Fruit fly (Drosophila melanogaster) whole organism, embryonic: ENCODE measurements around the gene Nak.

Source experiments
- Abd-B ChIP-seq: fragments of 200-800 bp; sonication (Bioruptor generic); optimal IDR thresholded peaks from 2 replicates; lab custom pipeline; 2018; ENCODE audit warnings: missing biosample characterization, mild to moderate bottlenecking, missing genetic modification characterization, moderate library complexity
- Atf-2 ChIP-seq: fragments of 200-800 bp; sonication (Bioruptor generic); optimal IDR thresholded peaks from 2 replicates; lab custom pipeline; 2016; ENCODE audit warnings: missing biosample characterization, missing genetic modification characterization
- B-H1 ChIP-seq: fragments of 200-800 bp; sonication (Bioruptor generic); IDR thresholded peaks from 3 replicates; pipeline ENCODE4 v1.3.6; 2022; ENCODE audit warnings: missing biosample characterization, missing genetic modification characterization
- Bdp1 ChIP-seq: fragments of 200-800 bp; sonication (Bioruptor generic); optimal IDR thresholded peaks from 3 replicates; lab custom pipeline; 2016; ENCODE audit warnings: missing biosample characterization, missing genetic modification characterization
- CG11723 ChIP-seq: fragments of 200-800 bp; sonication (Bioruptor generic); optimal IDR thresholded peaks from 2 replicates; lab custom pipeline; 2017; ENCODE audit warnings: missing biosample characterization, mild to moderate bottlenecking, missing genetic modification characterization
- CG15011 ChIP-seq: fragments of 200-800 bp; sonication (Bioruptor generic); optimal IDR thresholded peaks from 3 replicates; lab custom pipeline; 2018; ENCODE audit warnings: missing biosample characterization, mild to moderate bottlenecking, missing genetic modification characterization
- CG15696 ChIP-seq: fragments of 200-800 bp; sonication (Bioruptor generic); optimal IDR thresholded peaks from 2 replicates; lab custom pipeline; 2019; ENCODE audit warnings: missing biosample characterization, mild to moderate bottlenecking, missing genetic modification characterization, moderate library complexity
- CG17186 ChIP-seq: fragments of 200-800 bp; sonication (Bioruptor generic); optimal IDR thresholded peaks from 3 replicates; lab custom pipeline; 2017; ENCODE audit warnings: missing biosample characterization, missing genetic modification reagents, missing genetic modification characterization
- CG17912 ChIP-seq: fragments of 200-800 bp; sonication (Bioruptor generic); optimal IDR thresholded peaks from 2 replicates; lab custom pipeline; 2018; ENCODE audit warnings: missing biosample characterization, mild to moderate bottlenecking, missing genetic modification characterization
- CG1792 ChIP-seq: fragments of 200-800 bp; sonication (Bioruptor generic); optimal IDR thresholded peaks from 2 replicates; lab custom pipeline; 2016; ENCODE audit warnings: missing biosample characterization, missing genetic modification characterization
- CG31365 ChIP-seq: fragments of 200-800 bp; sonication (Bioruptor generic); optimal IDR thresholded peaks from 2 replicates; lab custom pipeline; 2018; ENCODE audit warnings: missing biosample characterization, mild to moderate bottlenecking, missing genetic modification characterization
- CG31441 ChIP-seq: fragments of 200-800 bp; sonication (Bioruptor generic); IDR thresholded peaks from 2 replicates; pipeline ENCODE4 v1.3.6; 2022; ENCODE audit warnings: missing biosample characterization, missing genetic modification characterization
- CG32532 ChIP-seq: fragments of 200-800 bp; sonication (Bioruptor generic); IDR thresholded peaks from 2 replicates; pipeline ENCODE4 v1.3.6; 2022; ENCODE audit warnings: missing biosample characterization, missing genetic modification characterization
- CG3407 ChIP-seq: fragments of 200-800 bp; sonication (Bioruptor generic); optimal IDR thresholded peaks from 2 replicates; lab custom pipeline; 2018; ENCODE audit warnings: missing biosample characterization, mild to moderate bottlenecking, missing genetic modification characterization
- CG4707 ChIP-seq: fragments of 200-800 bp; sonication (Bioruptor generic); optimal IDR thresholded peaks from 2 replicates; lab custom pipeline; 2018; ENCODE audit warnings: missing biosample characterization, mild to moderate bottlenecking, missing genetic modification characterization, moderate library complexity
- CG7786 ChIP-seq: fragments of 200-800 bp; sonication (Bioruptor generic); optimal IDR thresholded peaks from 2 replicates; lab custom pipeline; 2016; ENCODE audit warnings: missing biosample characterization, missing genetic modification characterization
- CG8089 ChIP-seq: fragments of 200-800 bp; sonication (Bioruptor generic); optimal IDR thresholded peaks from 3 replicates; lab custom pipeline; 2016; ENCODE audit warnings: missing biosample characterization, missing genetic modification characterization
- CG9215 ChIP-seq: fragments of 200-800 bp; sonication (Bioruptor generic); IDR thresholded peaks from 2 replicates; pipeline ENCODE4 v1.3.6; 2022; ENCODE audit warnings: missing biosample characterization, missing genetic modification characterization
- Camta ChIP-seq: fragments of 200-800 bp; sonication (Bioruptor generic); optimal IDR thresholded peaks from 2 replicates; lab custom pipeline; 2016; ENCODE audit warnings: missing biosample characterization, missing genetic modification characterization
- CkIIα-i1 ChIP-seq: fragments of 200-800 bp; sonication (Bioruptor generic); IDR thresholded peaks from 2 replicates; pipeline ENCODE4 v1.3.6; 2022; ENCODE audit warnings: missing biosample characterization, missing genetic modification characterization
- Dbx ChIP-seq: fragments of 200-800 bp; sonication (Bioruptor generic); IDR thresholded peaks from 3 replicates; pipeline ENCODE4 v1.3.6; 2022; ENCODE audit warnings: missing biosample characterization, missing genetic modification characterization
- Dref ChIP-seq: fragments of 200-800 bp; sonication (Bioruptor generic); IDR thresholded peaks from 2 replicates; pipeline ENCODE4 v1.3.6; 2022; ENCODE audit warnings: missing biosample characterization, missing genetic modification characterization
- Fer1 ChIP-seq: fragments of 200-800 bp; sonication (Bioruptor generic); optimal IDR thresholded peaks from 2 replicates; lab custom pipeline; 2017; ENCODE audit warnings: missing biosample characterization, mild to moderate bottlenecking, missing genetic modification characterization
- Hr3 ChIP-seq: fragments of 200-800 bp; sonication (Bioruptor generic); optimal IDR thresholded peaks from 3 replicates; lab custom pipeline; 2016; ENCODE audit warnings: missing biosample characterization, missing genetic modification characterization
- Med ChIP-seq: fragments of 200-800 bp; sonication (Bioruptor generic); peaks from one replicate; lab custom pipeline; 2016; ENCODE audit warnings: missing biosample characterization, missing genetic modification characterization, mild to moderate bottlenecking, inconsistent platforms, moderate library complexity
- NC2α ChIP-seq: fragments of 200-800 bp; sonication (Bioruptor generic); optimal IDR thresholded peaks from 2 replicates; lab custom pipeline; 2016; ENCODE audit warnings: missing biosample characterization, missing genetic modification characterization
- NK7.1 ChIP-seq: fragments of 200-800 bp; sonication (Bioruptor generic); optimal IDR thresholded peaks from 3 replicates; lab custom pipeline; 2016; ENCODE audit warnings: missing biosample characterization, missing genetic modification characterization
- Pdp1 ChIP-seq, 2 experiments: fragments of 200-800 bp; sonication (Bioruptor generic); optimal IDR thresholded peaks; 3 replicates each; lab custom pipeline; 2016; ENCODE audit warnings: missing biosample characterization in 2 of 2, missing genetic modification characterization in 2 of 2, mild to moderate bottlenecking in 1 of 2, moderate library complexity in 1 of 2
- az2 ChIP-seq: fragments of 200-800 bp; sonication (Bioruptor generic); optimal IDR thresholded peaks from 3 replicates; lab custom pipeline; 2016; ENCODE audit warnings: missing biosample characterization, missing genetic modification characterization
- cad ChIP-seq: fragments of >200 bp; optimal IDR thresholded peaks from 2 replicates; lab custom pipeline; 2017; ENCODE audit warnings: missing biosample characterization, missing genetic modification characterization
- croc ChIP-seq: fragments of 200-800 bp; sonication (Bioruptor generic); conservative IDR thresholded peaks from 3 replicates; pipeline ENCODE4 v1.3.6; 2022; ENCODE audit warnings: missing biosample characterization, missing genetic modification characterization
- crol ChIP-seq: fragments of 200-800 bp; sonication (Bioruptor generic); IDR thresholded peaks from 2 replicates; pipeline ENCODE4 v1.3.6; 2022; ENCODE audit warnings: missing biosample characterization, missing genetic modification characterization
- crp ChIP-seq, 2 experiments: fragments of 200-800 bp; sonication (Bioruptor generic); optimal IDR thresholded peaks; 2 replicates in 1 of 2; 3 replicates in 1 of 2; lab custom pipeline; 2017; ENCODE audit warnings: missing biosample characterization in 2 of 2, missing genetic modification characterization in 2 of 2, mild to moderate bottlenecking in 1 of 2, moderate library complexity in 1 of 2
- dmrt99B ChIP-seq: fragments of 200-800 bp; sonication (Bioruptor generic); optimal IDR thresholded peaks from 2 replicates; lab custom pipeline; 2018; ENCODE audit warnings: missing biosample characterization, mild to moderate bottlenecking, missing genetic modification characterization, moderate library complexity
- eve ChIP-seq, 2 experiments: fragments of >200 bp; optimal IDR thresholded peaks; 2 replicates each; lab custom pipeline; 2017; ENCODE audit warnings: missing biosample characterization in 2 of 2, missing genetic modification characterization in 2 of 2
- gem ChIP-seq: fragments of 200-800 bp; sonication (Bioruptor generic); optimal IDR thresholded peaks from 2 replicates; lab custom pipeline; 2019; ENCODE audit warnings: missing biosample characterization, mild to moderate bottlenecking, missing genetic modification characterization, moderate library complexity
- hth ChIP-seq: fragments of >200 bp; optimal IDR thresholded peaks from 2 replicates; lab custom pipeline; 2017; ENCODE audit warnings: inconsistent platforms
- jigr1 ChIP-seq: fragments of 200-800 bp; sonication (Bioruptor generic); IDR thresholded peaks from 3 replicates; pipeline ENCODE4 v1.3.6; 2022; ENCODE audit warnings: missing biosample characterization, missing genetic modification characterization
- klu ChIP-seq: fragments of 200-800 bp; sonication (Bioruptor generic); IDR thresholded peaks from 2 replicates; pipeline ENCODE4 v1.3.6; 2022; ENCODE audit warnings: missing biosample characterization, missing genetic modification characterization
- lab ChIP-seq: fragments of 200-800 bp; sonication (Bioruptor generic); optimal IDR thresholded peaks from 3 replicates; lab custom pipeline; 2017; ENCODE audit warnings: missing biosample characterization, missing genetic modification characterization, mild to moderate bottlenecking, moderate library complexity, missing genetic modification reagents
- lola ChIP-seq, 3 experiments: fragments of >200 bp in 2 of 3; fragments of 200-800 bp in 1 of 3; sonication (Bioruptor generic) in 1 of 3; optimal IDR thresholded peaks; 2 replicates each; lab custom pipeline; 2017 to 2019; ENCODE audit warnings: missing biosample characterization in 3 of 3, missing genetic modification characterization in 3 of 3, mild to moderate bottlenecking in 1 of 3, moderate library complexity in 1 of 3
- nom ChIP-seq: fragments of 200-800 bp; sonication (Bioruptor generic); optimal IDR thresholded peaks from 2 replicates; lab custom pipeline; 2017; ENCODE audit warnings: missing biosample characterization, missing genetic modification characterization, mild to moderate bottlenecking, moderate library complexity, missing genetic modification reagents
- odd ChIP-seq: fragments of 200-800 bp; sonication (Bioruptor generic); optimal IDR thresholded peaks from 2 replicates; lab custom pipeline; 2017; ENCODE audit warnings: missing biosample characterization, mild to moderate bottlenecking, missing genetic modification characterization
- pho ChIP-seq: fragments of 200-800 bp; sonication (Bioruptor generic); optimal IDR thresholded peaks from 2 replicates; lab custom pipeline; 2016; ENCODE audit warnings: missing biosample characterization, missing genetic modification characterization
- prd ChIP-seq, 3 experiments: fragments of >200 bp in 2 of 3; fragments of 200-800 bp in 1 of 3; sonication (Bioruptor generic) in 1 of 3; optimal IDR thresholded peaks in 2 of 3; IDR thresholded peaks in 1 of 3; 2 replicates in 2 of 3; 3 replicates in 1 of 3; pipeline versions ENCODE4 v1.3.6 to Lab custom; 2017 to 2022; ENCODE audit warnings: missing biosample characterization in 1 of 3, missing genetic modification characterization in 1 of 3
- shn ChIP-seq: fragments of 200-800 bp; sonication (Bioruptor generic); optimal IDR thresholded peaks from 3 replicates; lab custom pipeline; 2016; ENCODE audit warnings: missing biosample characterization, missing genetic modification characterization
- slbo ChIP-seq: fragments of 200-800 bp; sonication (Bioruptor generic); IDR thresholded peaks from 2 replicates; pipeline ENCODE4 v1.3.6; 2022; ENCODE audit warnings: missing biosample characterization, missing genetic modification characterization
- sr ChIP-seq: fragments of 200-800 bp; sonication (Bioruptor generic); IDR thresholded peaks from 3 replicates; pipeline ENCODE4 v1.3.6; 2022; ENCODE audit warnings: missing biosample characterization, missing genetic modification characterization
- stwl ChIP-seq: fragments of 200-800 bp; sonication (Bioruptor generic); optimal IDR thresholded peaks from 3 replicates; lab custom pipeline; 2018; ENCODE audit warnings: missing biosample characterization, mild to moderate bottlenecking, missing genetic modification characterization, moderate library complexity
- wdn ChIP-seq: fragments of 200-800 bp; sonication (Bioruptor generic); IDR thresholded peaks from 2 replicates; pipeline ENCODE4 v1.3.6; 2022; ENCODE audit warnings: missing biosample characterization, missing genetic modification characterization

Gene Nak

dm6 chr2L:18948065-18948723 lies 20.4 kb downstream of the Nak start (continued):
- TF ChIP-seq Camta (GFP tag; lab: Kevin White, UChicago) = peak; percentile 46
- peak; percentile 19 for TF ChIP-seq CG7786 (GFP tag; lab: Kevin White, UChicago)
- TF ChIP-seq Atf-2 (GFP tag; lab: Kevin White, UChicago) = peak; percentile 39
- peak; percentile 76 for TF ChIP-seq CG31441 (GFP tag; lab: Robert Waterston, UW)
- TF ChIP-seq crp (GFP tag; optimal IDR thresholded peaks at IDR 0.05; lab: Kevin White, UChicago) = no peak
- TF ChIP-seq CG17186 (GFP tag; lab: Kevin White, UChicago) = peak; percentile 17
- TF ChIP-seq hth = no peak
- TF ChIP-seq Abd-B (GFP tag; lab: Kevin White, UChicago) = peak; percentile 47
- no peak for TF ChIP-seq klu
- TF ChIP-seq Dref (GFP tag; lab: Robert Waterston, UW) = no peak
- TF ChIP-seq eve (GFP tag; optimal IDR thresholded peaks at IDR 0.05; lab: Kevin White, UChicago) = no peak
- TF ChIP-seq stwl (tag; lab: Kevin White, UChicago) = no peak
- TF ChIP-seq CG9215 (GFP tag; lab: Robert Waterston, UW) = no peak
- TF ChIP-seq CG31365 (tag; lab: Kevin White, UChicago) = no peak
- no peak for TF ChIP-seq CG15011 (GFP tag; lab: Kevin White, UChicago)
- TF ChIP-seq slbo (GFP tag; lab: Robert Waterston, UW) = 0 out of 2 replicates have a peak, but pooled peaks have one; percentile 22
- TF ChIP-seq jigr1 (GFP tag; lab: Robert Waterston, UW) = no peak
- TF ChIP-seq prd (optimal IDR thresholded peaks at IDR 0.05; lab: Kevin White, UChicago) = no peak
- TF ChIP-seq prd (GFP tag; IDR thresholded peaks at IDR 0.05; lab: Robert Waterston, UW) = peak; percentile 63; the same call in 2 of the 3 replicates
- no peak for TF ChIP-seq cad (GFP tag; lab: Kevin White, UChicago)
- TF ChIP-seq NC2α (GFP tag; lab: Kevin White, UChicago) = peak; percentile 12
- no peak for TF ChIP-seq CG8089 (GFP tag; lab: Kevin White, UChicago)
- no peak for TF ChIP-seq wdn (GFP tag; lab: Robert Waterston, UW)
- TF ChIP-seq odd = peak; percentile 66
- peak; percentile 28 for TF ChIP-seq CG15696 (tag; lab: Kevin White, UChicago)
- TF ChIP-seq NK7.1 (GFP tag; lab: Kevin White, UChicago) = no peak
- TF ChIP-seq Hr3 (GFP tag; lab: Kevin White, UChicago) = peak; percentile 68
- no peak for TF ChIP-seq Bdp1 (GFP tag; lab: Kevin White, UChicago)
- peak; percentile 56 for TF ChIP-seq lab (GFP tag; lab: Kevin White, UChicago)
- TF ChIP-seq Med (GFP tag; lab: Kevin White, UChicago) = peak; percentile 56
- TF ChIP-seq CG17912 = no peak
- peak; percentile 7 for TF ChIP-seq Fer1 (GFP tag; lab: Kevin White, UChicago)
- TF ChIP-seq gem (tag; lab: Kevin White, UChicago) = peak; percentile 91
- peak in 1 of 3 experiments; percentile 92 for TF ChIP-seq lola (GFP tag; optimal IDR thresholded peaks at IDR 0.05; lab: Kevin White, UChicago)
- TF ChIP-seq CG11723 (GFP tag; lab: Kevin White, UChicago) = peak; percentile 49
- no peak for TF ChIP-seq shn (GFP tag; lab: Kevin White, UChicago)
- peak; percentile 50; the same call in 2 of the 3 replicates for TF ChIP-seq B-H1 (GFP tag; lab: Robert Waterston, UW)
- peak; percentile 73 for TF ChIP-seq croc (GFP tag; lab: Robert Waterston, UW)
- TF ChIP-seq CG3407 (GFP tag; lab: Kevin White, UChicago) = peak; percentile 82
- TF ChIP-seq az2 = peak; percentile 81
- no peak for TF ChIP-seq CG1792
- TF ChIP-seq CG4707 (GFP tag; lab: Kevin White, UChicago) = peak; percentile 62
- no peak for TF ChIP-seq crol (GFP tag; lab: Robert Waterston, UW)
- TF ChIP-seq dmrt99B (tag; lab: Kevin White, UChicago) = peak; percentile 73
- TF ChIP-seq Dbx (GFP tag; lab: Robert Waterston, UW) = 0 out of 3 replicates have a peak, but pooled peaks have one; percentile 7
- TF ChIP-seq sr = no peak
- peak; percentile 52 for TF ChIP-seq nom
- no peak for TF ChIP-seq CkIIα-i1 (GFP tag; lab: Robert Waterston, UW)
- no peak for TF ChIP-seq CG32532 (GFP tag; lab: Robert Waterston, UW)
- TF ChIP-seq Pdp1 (GFP tag; optimal IDR thresholded peaks at IDR 0.05; lab: Kevin White, UChicago) = peak; percentile 39 to 53
- TF ChIP-seq pho (GFP tag; lab: Kevin White, UChicago) = peak; percentile 9
